Fruit fly (Drosophila melanogaster): ENCODE data around the gene CG6834.

Gene CG6834

DNA sequence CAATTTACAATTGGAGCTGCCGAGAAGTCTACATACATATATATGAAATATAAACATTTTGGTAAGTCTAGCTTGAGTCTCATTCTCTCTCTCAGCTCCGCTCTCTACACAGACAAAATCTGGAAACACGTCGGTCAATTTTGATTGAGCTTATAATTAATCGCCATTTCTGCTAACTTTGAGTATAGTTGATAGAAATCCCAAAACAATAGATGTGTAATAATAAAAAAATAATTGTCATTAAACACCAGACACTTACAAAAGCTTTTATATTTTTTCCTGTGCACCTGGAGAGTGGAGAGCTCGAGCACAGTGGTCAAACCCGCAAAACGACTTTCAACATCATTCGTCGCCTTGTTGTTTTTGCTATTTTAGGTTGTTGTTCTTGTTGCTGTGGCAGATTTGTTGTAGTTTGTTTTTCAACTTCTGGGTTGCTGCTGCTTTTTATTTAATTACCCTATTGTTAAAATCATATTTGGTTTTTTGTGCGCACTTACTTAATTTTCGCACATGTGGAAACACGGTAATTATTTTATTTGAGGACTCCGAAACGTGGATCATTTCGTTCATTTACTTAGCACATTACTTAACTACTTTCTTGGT, 31.2 kb downstream of the CG6834 start (continued):
- TF ChIP-seq CG30403 (GFP tag; optimal IDR thresholded peaks at IDR 0.05) (peak; percentile 97), hth (optimal IDR thresholded peaks at IDR 0.05) (no peak), D19B (GFP tag; optimal IDR thresholded peaks at IDR 0.05) (peak; percentile 89), chm (GFP tag; IDR thresholded peaks at IDR 0.05) (peak; percentile 98), cato (GFP tag; optimal IDR thresholded peaks at IDR 0.05; ENCODE audit: borderline replicate concordance) (peak; percentile 91), CG17186 (GFP tag; optimal IDR thresholded peaks at IDR 0.05) (peak; percentile 72), dati (GFP tag; IDR thresholded peaks at IDR 0.05) (peak; percentile 90), gcm2 (GFP tag; optimal IDR thresholded peaks at IDR 0.05) (peak; percentile 93), CG1603 (tag; optimal IDR thresholded peaks at IDR 0.05) (peak; percentile 95), CG1233 (GFP tag; optimal IDR thresholded peaks at IDR 0.05) (peak; percentile 95), lov (optimal IDR thresholded peaks at IDR 0.05) (no peak), lov (GFP tag; IDR thresholded peaks at IDR 0.05) (peak; percentile 97), CG34376 (GFP tag; optimal IDR thresholded peaks at IDR 0.05) (peak; percentile 77), Sox100B (GFP tag; optimal IDR thresholded peaks at IDR 0.05) (peak; percentile 92), CG12104 (GFP tag; optimal IDR thresholded peaks at IDR 0.05) (peak; percentile 92), Hr3 (GFP tag; optimal IDR thresholded peaks at IDR 0.05) (peak; percentile 92), gro (GFP tag; optimal IDR thresholded peaks at IDR 0.05) (peak; percentile 97), D19A (tag; optimal IDR thresholded peaks at IDR 0.05) (peak; percentile 92), crc (GFP tag; optimal IDR thresholded peaks at IDR 0.05) (peak; percentile 89), CG11093 (GFP tag; IDR thresholded peaks at IDR 0.05) (peak; percentile 90), Fer1 (GFP tag; optimal IDR thresholded peaks at IDR 0.05) (peak; percentile 96), hbn (GFP tag; IDR thresholded peaks at IDR 0.05; ENCODE audit: partially characterized antibody) (no peak; the same call in 1 of the 2 replicates), CG6272 (GFP tag; IDR thresholded peaks at IDR 0.05) (peak; percentile 95), mam (GFP tag; optimal IDR thresholded peaks at IDR 0.05) (peak; percentile 96), bcd (GFP tag; optimal IDR thresholded peaks at IDR 0.05) (peak; percentile 96), Poxn (GFP tag; IDR thresholded peaks at IDR 0.05) (peak; percentile 95), CG6689 (GFP tag; IDR thresholded peaks at IDR 0.05) (peak; percentile 96), CG11504 (tag; optimal IDR thresholded peaks at IDR 0.05) (peak; percentile 95), CG2120 (GFP tag; optimal IDR thresholded peaks at IDR 0.05) (peak; percentile 98), ham (GFP tag; IDR thresholded peaks at IDR 0.05) (peak; percentile 92), CG14860 (GFP tag; IDR thresholded peaks at IDR 0.05; ENCODE audit: partially characterized antibody) (no peak), YL-1 (GFP tag; optimal IDR thresholded peaks at IDR 0.05) (peak; percentile 77), Tbp (GFP tag; optimal IDR thresholded peaks at IDR 0.05) (no peak), Usf (GFP tag; optimal IDR thresholded peaks at IDR 0.05) (peak; percentile 84), CG13123 (GFP tag; optimal IDR thresholded peaks at IDR 0.05) (peak; percentile 93), Deaf1 (tag; optimal IDR thresholded peaks at IDR 0.05) (peak; percentile 80), Oaz (GFP tag; IDR thresholded peaks at IDR 0.05) (peak; percentile 88), Ssrp (tag; optimal IDR thresholded peaks at IDR 0.05) (peak; percentile 94), pb (GFP tag; optimal IDR thresholded peaks at IDR 0.05) (peak; percentile 94), Adf1 (GFP tag; IDR thresholded peaks at IDR 0.05) (peak; percentile 75), CG11695 (GFP tag; IDR thresholded peaks at IDR 0.05) (peak; percentile 97), CG1602 (GFP tag; optimal IDR thresholded peaks at IDR 0.05) (peak; percentile 94), al (GFP tag; IDR thresholded peaks at IDR 0.05) (peak; percentile 97), corto (GFP tag; optimal IDR thresholded peaks at IDR 0.05) (peak; percentile 97), ERR (GFP tag; optimal IDR thresholded peaks at IDR 0.05) (peak; percentile 91), dpn (GFP tag; optimal IDR thresholded peaks at IDR 0.05) (peak; percentile 96 to 97), jumu (GFP tag; optimal IDR thresholded peaks at IDR 0.05) (peak; percentile 93), CG31388 (GFP tag; optimal IDR thresholded peaks at IDR 0.05) (peak; percentile 91), Spps (tag; optimal IDR thresholded peaks at IDR 0.05) (peak; percentile 91), CG10209 (GFP tag; optimal IDR thresholded peaks at IDR 0.05) (peak; percentile 95), chinmo (GFP tag; IDR thresholded peaks at IDR 0.05; ENCODE audit: partially characterized antibody) (0 out of 4 replicates have a peak, but pooled peaks have one; percentile 28)
